Worm (Caenorhabditis elegans) whole organism, L1 larva: ENCODE results near the gene F39F10.4.

Source experiments
- egl-13 ChIP-seq: sonication (generic microtip); optimal IDR thresholded peaks from 2 replicates; lab custom pipeline; 2016; ENCODE audit warnings: missing genotype, missing genetic modification reagents, missing genetic modification characterization, missing compliant biosample characterization
- lin-39 ChIP-seq: fragments of 150-350 bp; optimal IDR thresholded peaks from 2 replicates; lab custom pipeline; 2014; ENCODE audit warnings: missing biosample characterization, missing genetic modification reagents, missing genetic modification characterization
- lsy-2 ChIP-seq, 2 experiments: fragments of 150-350 bp; optimal IDR thresholded peaks; 2 replicates each; lab custom pipeline; 2014; ENCODE audit warnings: missing biosample characterization in 2 of 2, missing genetic modification characterization in 2 of 2
- mab-9 ChIP-seq: fragments of 200-800 bp; sonication (Bioruptor generic); IDR thresholded peaks from 2 replicates; pipeline ENCODE4 v1.3.6; 2022; ENCODE audit warnings: missing genetic modification reagents, missing genetic modification characterization, missing compliant biosample characterization
- nhr-237 ChIP-seq: fragments of 150-350 bp; optimal IDR thresholded peaks from 2 replicates; lab custom pipeline; 2014; ENCODE audit warnings: missing biosample characterization, missing genetic modification characterization
- rnt-1 ChIP-seq: sonication (generic microtip); optimal IDR thresholded peaks from 2 replicates; lab custom pipeline; 2016; ENCODE audit warnings: mild to moderate bottlenecking, missing genetic modification characterization, moderate library complexity, missing compliant biosample characterization
- snpc-4 ChIP-seq: fragments of 150-350 bp; optimal IDR thresholded peaks from 2 replicates; lab custom pipeline; 2014; ENCODE audit warnings: missing biosample characterization, missing genetic modification characterization
- ztf-11 ChIP-seq, 2 experiments: sonication (generic microtip); optimal IDR thresholded peaks; 2 replicates each; lab custom pipeline; 2016 to 2017; ENCODE audit warnings: missing genetic modification characterization in 2 of 2, missing biosample characterization in 1 of 2, missing compliant biosample characterization in 1 of 2

DNA sequence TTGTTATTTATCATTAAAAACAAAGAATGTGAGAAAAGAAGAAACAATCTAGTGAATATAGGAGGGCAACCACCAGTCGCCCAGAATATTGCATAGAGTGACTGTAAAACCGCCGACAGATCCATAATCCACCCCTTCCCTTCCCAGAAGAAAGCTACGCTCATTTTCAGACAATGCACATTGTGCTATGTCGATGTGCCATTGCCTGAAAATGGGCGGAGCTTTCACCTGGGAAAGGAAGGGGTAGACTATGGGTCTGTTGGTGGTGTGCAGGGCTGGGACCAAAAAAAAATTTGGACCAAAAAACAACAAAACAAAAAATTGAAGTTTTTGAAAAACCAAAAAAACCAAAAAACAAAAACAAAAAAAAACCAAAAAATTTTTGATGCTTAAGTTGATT, at the start of gene F39F10.4:
- TF ChIP-seq ztf-11 (tag; optimal IDR thresholded peaks at IDR 0.05; lab: Kevin White, UChicago) (no peak), snpc-4 (tag; lab: Kevin White, UChicago) (no peak), lin-39 (tag; lab: Kevin White, UChicago) (no peak), mab-9 (no peak), rnt-1 (tag; lab: Kevin White, UChicago) (no peak), egl-13 (tag; lab: Kevin White, UChicago) (no peak), nhr-237 (tag; lab: Kevin White, UChicago) (no peak), lsy-2 (tag; optimal IDR thresholded peaks at IDR 0.05; lab: Kevin White, UChicago) (no peak)
